Worm (Caenorhabditis elegans): ENCODE results near the gene Y57G11C.30.

Y57G11C.30 gene

ce11 chrIV:14932640-14933039 is 6.1 kb upstream of the Y57G11C.30 start, which contains the start of gene Y57G11C.1131:
Gene Y57G11C.1131, plus strand, starts transcription at chrIV:14932972.
- TF ChIP-seq tra-4 (tag; optimal IDR thresholded peaks at IDR 0.05): no peak
- TF ChIP-seq tbx-11 (GFP tag; IDR thresholded peaks at IDR 0.05): no peak
- TF ChIP-seq F13C5.2 (tag; optimal IDR thresholded peaks at IDR 0.05): no peak
- TF ChIP-seq ets-7 (tag; optimal IDR thresholded peaks at IDR 0.05): no peak
- no peak for TF ChIP-seq hnd-1 (tag; optimal IDR thresholded peaks at IDR 0.05)
- TF ChIP-seq sea-1 (GFP tag; conservative IDR thresholded peaks at IDR 0.05): no peak
- no peak for TF ChIP-seq ceh-13 (GFP tag; optimal IDR thresholded peaks at IDR 0.05)
- no peak for TF ChIP-seq flt-1 (GFP tag; IDR thresholded peaks at IDR 0.05)
- no peak for TF ChIP-seq aly-1 (tag; optimal IDR thresholded peaks at IDR 0.05)
- TF ChIP-seq hmbx-1 (tag; optimal IDR thresholded peaks at IDR 0.05): no peak
- TF ChIP-seq B0310.2 (tag; optimal IDR thresholded peaks at IDR 0.05): no peak
- TF ChIP-seq pes-1 (GFP tag; IDR thresholded peaks at IDR 0.05): no peak
- no peak for TF ChIP-seq ceh-36 (tag; optimal IDR thresholded peaks at IDR 0.05)
- no peak for TF ChIP-seq ama-1 (optimal IDR thresholded peaks at IDR 0.05)
- TF ChIP-seq hmg-4 (GFP tag; optimal IDR thresholded peaks at IDR 0.05): no peak
- no peak for TF ChIP-seq scrt-1 (GFP tag; IDR thresholded peaks at IDR 0.05)
- no peak for TF ChIP-seq tbx-37 (GFP tag; conservative IDR thresholded peaks at IDR 0.05)

ce11 chrIV:14937017-14937416 is 1.7 kb upstream of the Y57G11C.30 start, which contains the start of gene Y57G11C.1144:
Gene Y57G11C.1144, plus strand, starts transcription at chrIV:14937317.
- TF ChIP-seq hmg-4 (GFP tag; optimal IDR thresholded peaks at IDR 0.05): no peak
- no peak for TF ChIP-seq scrt-1 (GFP tag; IDR thresholded peaks at IDR 0.05)
- no peak for TF ChIP-seq ama-1 (optimal IDR thresholded peaks at IDR 0.05)
- no peak for TF ChIP-seq pes-1 (GFP tag; IDR thresholded peaks at IDR 0.05)
- TF ChIP-seq hnd-1 (tag; optimal IDR thresholded peaks at IDR 0.05): no peak

ce11 chrIV:14944234-14944633 is 5.5 kb downstream of the Y57G11C.30 start, which contains the start of gene Y57G11C.48:
Gene Y57G11C.48, minus strand, starts transcription at chrIV:14944334.
- TF ChIP-seq ets-7 (tag; optimal IDR thresholded peaks at IDR 0.05) (no peak), F13C5.2 (tag; optimal IDR thresholded peaks at IDR 0.05) (no peak), tbx-11 (GFP tag; IDR thresholded peaks at IDR 0.05) (no peak), sea-1 (GFP tag; conservative IDR thresholded peaks at IDR 0.05) (no peak), flt-1 (GFP tag; IDR thresholded peaks at IDR 0.05) (no peak), hmbx-1 (tag; optimal IDR thresholded peaks at IDR 0.05) (no peak), ceh-13 (GFP tag; optimal IDR thresholded peaks at IDR 0.05) (no peak), scrt-1 (GFP tag; IDR thresholded peaks at IDR 0.05) (no peak), aly-1 (tag; optimal IDR thresholded peaks at IDR 0.05) (no peak), hnd-1 (tag; optimal IDR thresholded peaks at IDR 0.05) (no peak), tbx-37 (GFP tag; conservative IDR thresholded peaks at IDR 0.05) (no peak), ceh-36 (tag; optimal IDR thresholded peaks at IDR 0.05) (no peak)

ce11 chrIV:14949048-14949447 is 10.4 kb downstream of the Y57G11C.30 start:
- no peak for TF ChIP-seq tbx-37 (GFP tag; conservative IDR thresholded peaks at IDR 0.05)
- no peak for TF ChIP-seq hmbx-1 (tag; optimal IDR thresholded peaks at IDR 0.05)
- no peak for TF ChIP-seq ets-7 (tag; optimal IDR thresholded peaks at IDR 0.05)
- no peak for TF ChIP-seq hmg-4 (GFP tag; optimal IDR thresholded peaks at IDR 0.05)
- no peak for TF ChIP-seq pes-1 (GFP tag; IDR thresholded peaks at IDR 0.05)
- TF ChIP-seq tra-4 (tag; optimal IDR thresholded peaks at IDR 0.05): no peak
- TF ChIP-seq hnd-1 (tag; optimal IDR thresholded peaks at IDR 0.05): no peak
- TF ChIP-seq tbx-11 (GFP tag; IDR thresholded peaks at IDR 0.05): no peak
- TF ChIP-seq flt-1 (GFP tag; IDR thresholded peaks at IDR 0.05): no peak

ce11 chrIV:14950468-14950867 is 11.8 kb downstream of the Y57G11C.30 start, which contains the start of gene Y41E3.22:
Gene Y41E3.22, plus strand, starts transcription at chrIV:14950710.
- no peak for TF ChIP-seq tbx-11 (GFP tag; IDR thresholded peaks at IDR 0.05)
- no peak for TF ChIP-seq aly-1 (tag; optimal IDR thresholded peaks at IDR 0.05)
- TF ChIP-seq ceh-13 (GFP tag; optimal IDR thresholded peaks at IDR 0.05): no peak
- no peak for TF ChIP-seq ceh-36 (tag; optimal IDR thresholded peaks at IDR 0.05)
- TF ChIP-seq sea-1 (GFP tag; conservative IDR thresholded peaks at IDR 0.05): no peak
- no peak for TF ChIP-seq pes-1 (GFP tag; IDR thresholded peaks at IDR 0.05)
- no peak for TF ChIP-seq B0310.2 (tag; optimal IDR thresholded peaks at IDR 0.05)

DNA sequence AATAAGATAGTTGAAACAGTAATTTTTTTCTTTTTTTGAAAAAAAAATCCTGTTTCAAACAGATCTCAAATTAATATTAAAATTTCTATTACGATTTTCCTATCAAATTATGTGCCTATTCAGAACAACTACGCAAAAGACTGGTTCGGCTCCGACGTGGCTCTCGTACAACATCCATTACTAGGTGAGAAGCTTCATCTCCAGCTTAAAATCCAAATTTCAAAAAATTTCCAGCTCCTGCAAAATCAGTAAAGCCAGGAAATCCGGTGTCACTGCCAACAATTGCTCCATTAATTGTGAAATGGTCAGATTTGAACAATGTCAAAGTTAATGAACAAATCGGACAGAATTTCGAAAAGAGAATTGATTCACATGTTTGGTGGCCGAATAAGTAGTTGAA is 15.1 kb downstream of the Y57G11C.30 start:
- TF ChIP-seq hmg-4 (GFP tag; optimal IDR thresholded peaks at IDR 0.05) (no peak), tra-4 (tag; optimal IDR thresholded peaks at IDR 0.05) (no peak), flt-1 (GFP tag; IDR thresholded peaks at IDR 0.05) (no peak), tbx-11 (GFP tag; IDR thresholded peaks at IDR 0.05) (no peak)

DNA sequence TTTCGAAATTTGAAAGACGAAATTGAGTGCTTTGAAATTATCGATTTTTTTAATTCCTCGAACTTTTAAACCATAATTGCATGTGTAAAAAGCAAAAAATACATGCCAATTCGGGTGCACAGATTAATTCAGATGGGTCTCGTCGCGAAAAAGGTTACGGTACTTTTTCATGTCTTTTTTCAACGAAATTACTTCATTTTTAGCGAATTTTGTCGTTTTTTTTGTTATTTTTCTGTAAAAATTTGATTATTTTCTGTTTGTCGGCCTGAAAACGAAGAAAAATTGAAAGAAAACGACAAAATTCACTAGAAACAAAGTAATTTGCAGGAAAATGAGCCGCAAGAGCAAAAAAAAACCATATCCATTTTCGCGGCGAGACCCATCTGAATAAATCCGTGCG is 16.1 kb downstream of the Y57G11C.30 start:
- TF ChIP-seq flt-1 (GFP tag; IDR thresholded peaks at IDR 0.05): no peak
- no peak for TF ChIP-seq hmg-4 (GFP tag; optimal IDR thresholded peaks at IDR 0.05)
- TF ChIP-seq ama-1 (optimal IDR thresholded peaks at IDR 0.05): no peak
- TF ChIP-seq tra-4 (tag; optimal IDR thresholded peaks at IDR 0.05): no peak
- TF ChIP-seq hnd-1 (tag; optimal IDR thresholded peaks at IDR 0.05): no peak
- no peak for TF ChIP-seq B0310.2 (tag; optimal IDR thresholded peaks at IDR 0.05)
- no peak for TF ChIP-seq tbx-11 (GFP tag; IDR thresholded peaks at IDR 0.05)
- TF ChIP-seq F13C5.2 (tag; optimal IDR thresholded peaks at IDR 0.05): no peak
- no peak for TF ChIP-seq scrt-1 (GFP tag; IDR thresholded peaks at IDR 0.05)
- no peak for TF ChIP-seq ceh-13 (GFP tag; optimal IDR thresholded peaks at IDR 0.05)
- no peak for TF ChIP-seq pes-1 (GFP tag; IDR thresholded peaks at IDR 0.05)
- TF ChIP-seq aly-1 (tag; optimal IDR thresholded peaks at IDR 0.05): no peak
- no peak for TF ChIP-seq ets-7 (tag; optimal IDR thresholded peaks at IDR 0.05)
- TF ChIP-seq sea-1 (GFP tag; conservative IDR thresholded peaks at IDR 0.05): no peak
- TF ChIP-seq tbx-37 (GFP tag; conservative IDR thresholded peaks at IDR 0.05): no peak
- TF ChIP-seq hmbx-1 (tag; optimal IDR thresholded peaks at IDR 0.05): no peak
- no peak for TF ChIP-seq ceh-36 (tag; optimal IDR thresholded peaks at IDR 0.05)

ce11 chrIV:14956693-14957281 is 18.1 kb downstream of the Y57G11C.30 start:
- TF ChIP-seq ceh-36 (tag; optimal IDR thresholded peaks at IDR 0.05) (no peak), F13C5.2 (tag; optimal IDR thresholded peaks at IDR 0.05) (no peak), hnd-1 (tag; optimal IDR thresholded peaks at IDR 0.05) (no peak), sea-1 (GFP tag; conservative IDR thresholded peaks at IDR 0.05) (0 out of 2 replicates have a peak, but pooled peaks have one; percentile 47), aly-1 (tag; optimal IDR thresholded peaks at IDR 0.05) (no peak), scrt-1 (GFP tag; IDR thresholded peaks at IDR 0.05) (no peak), pes-1 (GFP tag; IDR thresholded peaks at IDR 0.05) (no peak), ama-1 (optimal IDR thresholded peaks at IDR 0.05) (peak; percentile 47), hmbx-1 (tag; optimal IDR thresholded peaks at IDR 0.05) (no peak), flt-1 (GFP tag; IDR thresholded peaks at IDR 0.05) (no peak), ets-7 (tag; optimal IDR thresholded peaks at IDR 0.05) (no peak)

Data from whole organism, early embryonic.